Fruit fly (Drosophila melanogaster): Measurements from ENCODE around the gene cpo.

cpo gene

dm6 chr3R:17955737-17956136 lies 36.1 kb downstream of the cpo start (continued):
- TF ChIP-seq Dbx (GFP tag; IDR thresholded peaks at IDR 0.05) (no peak), CG11398 (GFP tag; optimal IDR thresholded peaks at IDR 0.05) (no peak), repo (GFP tag; optimal IDR thresholded peaks at IDR 0.05) (no peak), CG9797 (GFP tag; optimal IDR thresholded peaks at IDR 0.05) (no peak), Antp (GFP tag; optimal IDR thresholded peaks at IDR 0.05) (no peak), dpn (GFP tag; optimal IDR thresholded peaks at IDR 0.05) (peak in 1 of 2 experiments; percentile 19), kni (GFP tag; optimal IDR thresholded peaks at IDR 0.05) (no peak), Oli (tag; optimal IDR thresholded peaks at IDR 0.05) (peak; percentile 50), CG17186 (GFP tag; optimal IDR thresholded peaks at IDR 0.05) (no peak), zen (tag; optimal IDR thresholded peaks at IDR 0.05) (no peak), CG9437 (GFP tag; optimal IDR thresholded peaks at IDR 0.05) (no peak), Mes4 (GFP tag; optimal IDR thresholded peaks at IDR 0.05) (no peak), Dip3 (GFP tag; optimal IDR thresholded peaks at IDR 0.05) (no peak), bsh (GFP tag; optimal IDR thresholded peaks at IDR 0.05) (peak in 1 of 2 experiments; percentile 66), insv (GFP tag; optimal IDR thresholded peaks at IDR 0.05) (no peak), NC2α (GFP tag; optimal IDR thresholded peaks at IDR 0.05) (no peak), Hmx (GFP tag; optimal IDR thresholded peaks at IDR 0.05) (no peak), al (GFP tag; IDR thresholded peaks at IDR 0.05) (no peak)

- no peak for TF ChIP-seq scrt (GFP tag; optimal IDR thresholded peaks at IDR 0.05)
- TF ChIP-seq Atf6 (GFP tag; IDR thresholded peaks at IDR 0.05): no peak
- peak; percentile 7 for TF ChIP-seq ATbp (GFP tag; optimal IDR thresholded peaks at IDR 0.05)
- TF ChIP-seq Med (GFP tag): peak; percentile 26
- TF ChIP-seq en (GFP tag; optimal IDR thresholded peaks at IDR 0.05): no peak
- TF ChIP-seq lab (GFP tag; optimal IDR thresholded peaks at IDR 0.05): peak; percentile 33
- no peak for TF ChIP-seq Oaz (GFP tag; IDR thresholded peaks at IDR 0.05)
- TF ChIP-seq bsh (GFP tag; optimal IDR thresholded peaks at IDR 0.05): peak in 1 of 2 experiments; percentile 16
- no peak for TF ChIP-seq unpg (GFP tag; optimal IDR thresholded peaks at IDR 0.05)
- TF ChIP-seq CG8089 (GFP tag; optimal IDR thresholded peaks at IDR 0.05): no peak
- TF ChIP-seq CG11504 (tag; optimal IDR thresholded peaks at IDR 0.05): peak; percentile 28
- peak; percentile 1 for TF ChIP-seq cwo (GFP tag; optimal IDR thresholded peaks at IDR 0.05)
- TF ChIP-seq CG4617 (GFP tag; optimal IDR thresholded peaks at IDR 0.05; ENCODE audit: borderline replicate concordance): no peak
- TF ChIP-seq Sox102F (GFP tag; optimal IDR thresholded peaks at IDR 0.05): peak; percentile 0
- TF ChIP-seq Meics (GFP tag; optimal IDR thresholded peaks at IDR 0.05): peak; percentile 2
- no peak for TF ChIP-seq Hey (tag; optimal IDR thresholded peaks at IDR 0.05)
- no peak for TF ChIP-seq mam (GFP tag; optimal IDR thresholded peaks at IDR 0.05)
- peak; percentile 28 for TF ChIP-seq gem (tag; optimal IDR thresholded peaks at IDR 0.05)
- no peak for TF ChIP-seq Sry-δ (GFP tag; optimal IDR thresholded peaks at IDR 0.05)
- no peak for TF ChIP-seq btn (GFP tag; optimal IDR thresholded peaks at IDR 0.05)
- peak; percentile 0 for TF ChIP-seq fd96Cb (tag; optimal IDR thresholded peaks at IDR 0.05)
- TF ChIP-seq CG17359 (tag; optimal IDR thresholded peaks at IDR 0.05): peak; percentile 4
- TF ChIP-seq dm (GFP tag; optimal IDR thresholded peaks at IDR 0.05): no peak
- no peak for TF ChIP-seq nerfin-1 (tag; optimal IDR thresholded peaks at IDR 0.05)
- TF ChIP-seq ci (GFP tag; IDR thresholded peaks at IDR 0.05): 0 out of 3 replicates have a peak, but pooled peaks have one; percentile 23
- TF ChIP-seq Fer1 (GFP tag; optimal IDR thresholded peaks at IDR 0.05): no peak
- TF ChIP-seq crc (GFP tag; optimal IDR thresholded peaks at IDR 0.05): no peak
- peak; percentile 5 for TF ChIP-seq CG2678 (tag; optimal IDR thresholded peaks at IDR 0.05)
- TF ChIP-seq Lpt (GFP tag; optimal IDR thresholded peaks at IDR 0.05): no peak
- TF ChIP-seq Xrp1 (GFP tag; IDR thresholded peaks at IDR 0.05): peak; percentile 47
- no peak for TF ChIP-seq CHES-1-like (GFP tag; optimal IDR thresholded peaks at IDR 0.05)
- TF ChIP-seq row (GFP tag; IDR thresholded peaks at IDR 0.05): peak; percentile 42; the same call in 2 of the 3 replicates
- TF ChIP-seq CTCF (GFP tag; optimal IDR thresholded peaks at IDR 0.05): no peak
- TF ChIP-seq lmd (GFP tag; IDR thresholded peaks at IDR 0.05): no peak
- peak; percentile 6 for TF ChIP-seq CG12391 (tag; optimal IDR thresholded peaks at IDR 0.05)
Measured at dm6 chr3R:17957782-17958181, 38.1 kb downstream of the cpo start.

Measured in whole organism, embryonic.